Fruit fly (Drosophila melanogaster): ENCODE measurements around the gene Sgsf.

- TF ChIP-seq Snoo (tag; optimal IDR thresholded peaks at IDR 0.05) (no peak), EcR (GFP tag; optimal IDR thresholded peaks at IDR 0.05) (no peak), CG13204 (GFP tag; optimal IDR thresholded peaks at IDR 0.05) (no peak), CG4496 (GFP tag; IDR thresholded peaks at IDR 0.05) (no peak), Pif1A (GFP tag; optimal IDR thresholded peaks at IDR 0.05) (no peak), gl (tag; optimal IDR thresholded peaks at IDR 0.05) (no peak), CG34367 (tag; optimal IDR thresholded peaks at IDR 0.05) (no peak), CG14655 (GFP tag; optimal IDR thresholded peaks at IDR 0.05) (no peak), CG15710 (tag; optimal IDR thresholded peaks at IDR 0.05) (no peak)
Measured at dm6 chr3R:12383036-12383435, 41.6 kb downstream of the Sgsf start, which contains the start of gene GstD11.

All from whole organism, pupa.